Worm (Caenorhabditis elegans) whole organism, mixed stage, embryonic: ENCODE results near the gene T04A8.8.
"Not testable (repeated sequence)": the region's sequence is repeated elsewhere in the genome, so short reads cannot be mapped to it uniquely, and the experiment has no call there.

ENCODE experiments used
- M03D4.4 ChIP-seq: sonication (generic microtip); optimal IDR thresholded peaks from 2 replicates; lab custom pipeline; 2017; ENCODE audit warnings: mild to moderate bottlenecking, missing genetic modification characterization, missing compliant biosample characterization
- bed-3 ChIP-seq: fragments of 200-800 bp; sonication (Bioruptor generic); optimal IDR thresholded peaks from 3 replicates; lab custom pipeline; 2018; ENCODE audit warnings: mild to moderate bottlenecking, missing genetic modification characterization, moderate library complexity, missing compliant biosample characterization
- lin-32 ChIP-seq: fragments of 200-800 bp; sonication (Bioruptor generic); optimal IDR thresholded peaks from 2 replicates; lab custom pipeline; 2018; ENCODE audit warnings: mild to moderate bottlenecking, missing genetic modification characterization, missing compliant biosample characterization

T04A8.8 gene

DNA sequence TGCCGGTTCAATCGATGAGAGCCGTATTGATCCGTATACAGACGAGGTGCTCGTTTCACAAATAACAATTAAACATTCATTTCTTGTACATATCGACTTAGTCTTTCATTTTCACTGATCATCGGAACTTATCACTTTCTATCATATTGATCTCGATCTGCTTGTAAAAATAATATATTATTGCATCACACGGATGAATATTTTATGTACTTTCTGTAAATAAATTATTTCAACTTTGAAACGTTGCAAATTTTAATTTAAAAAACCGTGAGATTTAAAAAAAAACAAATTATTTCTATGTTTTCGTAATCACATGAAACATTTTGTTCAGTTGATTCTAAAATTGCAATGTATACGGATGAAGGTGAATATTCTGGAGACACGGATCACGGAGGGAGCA lies 48.8 kb downstream of the T04A8.8 start, which contains the start of gene twk-6:
TSS of gene twk-6 (plus strand) at position 301 of the 400 bp plus-strand sequence.
- not testable (repeated sequence) for TF ChIP-seq lin-32; M03D4.4 (tag; lab: Kevin White, UChicago); bed-3 (GFP tag; lab: Kevin White, UChicago)
